Worm (Caenorhabditis elegans) whole organism, mixed stage, embryonic: ENCODE results near the gene C11D2.7.

Source experiments
- ces-1 ChIP-seq: fragments of 150-350 bp; optimal IDR thresholded peaks from 2 replicates; lab custom pipeline; 2014; ENCODE audit warnings: missing biosample characterization, missing genetic modification reagents, missing genetic modification characterization
- elt-1 ChIP-seq: sonication (generic microtip); optimal IDR thresholded peaks from 2 replicates; lab custom pipeline; 2017; ENCODE audit warnings: missing genetic modification characterization, mild to moderate bottlenecking, missing compliant biosample characterization, antibody characterized with exemption, moderate library complexity, borderline replicate concordance; ENCODE audit not compliant: insufficient read depth
- lin-13 ChIP-seq: fragments of 150-350 bp; optimal IDR thresholded peaks from 2 replicates; lab custom pipeline; 2014; ENCODE audit warnings: missing biosample characterization, missing genetic modification characterization
- nhr-28 ChIP-seq: fragments of 150-350 bp; optimal IDR thresholded peaks from 2 replicates; lab custom pipeline; 2014; ENCODE audit warnings: missing biosample characterization, missing genetic modification characterization
- sem-2 ChIP-seq: fragments of 200-800 bp; sonication (Bioruptor generic); optimal IDR thresholded peaks from 2 replicates; lab custom pipeline; 2018; ENCODE audit warnings: mild to moderate bottlenecking, missing genetic modification characterization, missing compliant biosample characterization
- unc-39 ChIP-seq: fragments of 150-350 bp; optimal IDR thresholded peaks from 2 replicates; lab custom pipeline; 2014; ENCODE audit warnings: missing biosample characterization, missing genetic modification characterization
- unc-62 ChIP-seq: fragments of 150-350 bp; optimal IDR thresholded peaks from 2 replicates; lab custom pipeline; 2014; ENCODE audit warnings: missing biosample characterization, missing genetic modification reagents, missing genetic modification characterization
- ztf-11 ChIP-seq: fragments of 150-350 bp; optimal IDR thresholded peaks from 2 replicates; lab custom pipeline; 2014; ENCODE audit warnings: missing biosample characterization, missing genetic modification characterization

- no peak for TF ChIP-seq ztf-11 (tag; lab: Kevin White, UChicago)
- no peak for TF ChIP-seq lin-13 (tag; lab: Kevin White, UChicago)
- no peak for TF ChIP-seq unc-39 (tag; lab: Kevin White, UChicago)
- TF ChIP-seq sem-2 (GFP tag; lab: Kevin White, UChicago) = no peak
- TF ChIP-seq unc-62 (GFP tag; lab: Kevin White, UChicago) = no peak
- TF ChIP-seq ces-1 (GFP tag; lab: Kevin White, UChicago) = no peak
- TF ChIP-seq nhr-28 (tag; lab: Kevin White, UChicago) = no peak
- no peak for TF ChIP-seq elt-1
These were observed 42.9 kb downstream of the C11D2.7 start, which contains the start of gene M03D4.3 for ce11 chrIV:6112291-6112690.
